Fruit fly (Drosophila melanogaster) whole organism, embryonic: ENCODE measurements around the gene CG5262.

ENCODE experiments used
- Bgb ChIP-seq: fragments of 200-800 bp; sonication (Bioruptor generic); IDR thresholded peaks from 2 replicates; pipeline ENCODE4 v1.3.6; 2022; ENCODE audit warnings: missing biosample characterization, missing genetic modification characterization; ENCODE audit not compliant: partially characterized antibody
- CG10147 ChIP-seq: fragments of 200-800 bp; sonication (Bioruptor generic); optimal IDR thresholded peaks from 2 replicates; lab custom pipeline; 2019; ENCODE audit warnings: missing biosample characterization, mild to moderate bottlenecking, missing genetic modification characterization, moderate library complexity
- CG11560 ChIP-seq: fragments of 200-800 bp; sonication (Bioruptor generic); IDR thresholded peaks from 3 replicates; pipeline ENCODE4 v1.3.6; 2022; ENCODE audit warnings: missing biosample characterization, missing genetic modification characterization
- CG12071 ChIP-seq: fragments of 200-800 bp; sonication (Bioruptor generic); optimal IDR thresholded peaks from 3 replicates; lab custom pipeline; 2018; ENCODE audit warnings: missing biosample characterization, mild to moderate bottlenecking, missing genetic modification characterization
- CG12236 ChIP-seq: fragments of 200-800 bp; sonication (Bioruptor generic); optimal IDR thresholded peaks from 2 replicates; lab custom pipeline; 2016; ENCODE audit warnings: missing biosample characterization, missing genetic modification characterization
- CG13287 ChIP-seq: fragments of 200-800 bp; sonication (Bioruptor generic); IDR thresholded peaks from 2 replicates; pipeline ENCODE4 v1.3.6; 2022; ENCODE audit warnings: missing biosample characterization, missing genetic modification characterization; ENCODE audit not compliant: partially characterized antibody
- CG13296 ChIP-seq: fragments of 200-800 bp; sonication (Bioruptor generic); optimal IDR thresholded peaks from 3 replicates; lab custom pipeline; 2018; ENCODE audit warnings: missing biosample characterization, mild to moderate bottlenecking, missing genetic modification characterization
- CG15601 ChIP-seq: fragments of 200-800 bp; sonication (Bioruptor generic); optimal IDR thresholded peaks from 3 replicates; lab custom pipeline; 2019; ENCODE audit warnings: missing biosample characterization, mild to moderate bottlenecking, missing genetic modification characterization, moderate library complexity
- CG16813 ChIP-seq: fragments of 200-800 bp; sonication (Bioruptor generic); IDR thresholded peaks from 3 replicates; pipeline ENCODE4 v1.3.6; 2022; ENCODE audit warnings: missing biosample characterization, missing genetic modification characterization; ENCODE audit not compliant: partially characterized antibody
- CG16863 ChIP-seq: fragments of 200-800 bp; sonication (Bioruptor generic); optimal IDR thresholded peaks from 3 replicates; lab custom pipeline; 2016; ENCODE audit warnings: missing biosample characterization, missing genetic modification characterization
- CG18476 ChIP-seq: fragments of 200-800 bp; sonication (Bioruptor generic); optimal IDR thresholded peaks from 2 replicates; lab custom pipeline; 2016; ENCODE audit warnings: missing biosample characterization, mild to moderate bottlenecking, missing genetic modification characterization
- CG2199 ChIP-seq: fragments of 200-800 bp; sonication (Bioruptor generic); IDR thresholded peaks from 3 replicates; pipeline ENCODE4 v1.3.6; 2022; ENCODE audit warnings: missing biosample characterization, missing genetic modification characterization
- CG30431 ChIP-seq: fragments of 200-800 bp; sonication (Bioruptor generic); optimal IDR thresholded peaks from 2 replicates; lab custom pipeline; 2017; ENCODE audit warnings: missing biosample characterization, missing genetic modification characterization
- CG32532 ChIP-seq: fragments of 200-800 bp; sonication (Bioruptor generic); IDR thresholded peaks from 2 replicates; pipeline ENCODE4 v1.3.6; 2022; ENCODE audit warnings: missing biosample characterization, missing genetic modification characterization
- CG32767 ChIP-seq: fragments of 200-800 bp; sonication (Bioruptor generic); IDR thresholded peaks from 2 replicates; pipeline ENCODE4 v1.3.6; 2022; ENCODE audit warnings: missing biosample characterization, missing genetic modification characterization
- CG4360 ChIP-seq: fragments of 200-800 bp; sonication (Bioruptor generic); IDR thresholded peaks from 2 replicates; pipeline ENCODE4 v1.3.6; 2022; ENCODE audit warnings: missing biosample characterization, missing genetic modification characterization
- CG4707 ChIP-seq: fragments of 200-800 bp; sonication (Bioruptor generic); optimal IDR thresholded peaks from 2 replicates; lab custom pipeline; 2018; ENCODE audit warnings: missing biosample characterization, mild to moderate bottlenecking, missing genetic modification characterization, moderate library complexity
- CG4730 ChIP-seq: fragments of 200-800 bp; sonication (Bioruptor generic); IDR thresholded peaks from 2 replicates; pipeline ENCODE4 v1.3.6; 2022; ENCODE audit warnings: missing biosample characterization, missing genetic modification characterization
- CG6175 ChIP-seq: fragments of 200-800 bp; sonication (Bioruptor generic); IDR thresholded peaks from 3 replicates; pipeline ENCODE4 v1.3.6; 2022; ENCODE audit warnings: missing biosample characterization, missing genetic modification characterization
- CG6272 ChIP-seq: fragments of 200-800 bp; sonication (Bioruptor generic); IDR thresholded peaks from 2 replicates; pipeline ENCODE4 v1.3.6; 2022; ENCODE audit warnings: missing biosample characterization, missing genetic modification characterization
- CG6689 ChIP-seq: fragments of 200-800 bp; sonication (Bioruptor generic); IDR thresholded peaks from 2 replicates; pipeline ENCODE4 v1.3.6; 2022; ENCODE audit warnings: missing biosample characterization, missing genetic modification characterization
- CG6765 ChIP-seq: fragments of 200-800 bp; sonication (Bioruptor generic); optimal IDR thresholded peaks from 3 replicates; lab custom pipeline; 2017; ENCODE audit warnings: missing biosample characterization, mild to moderate bottlenecking, missing genetic modification characterization
- CG7839 ChIP-seq: fragments of 200-800 bp; sonication (Bioruptor generic); optimal IDR thresholded peaks from 3 replicates; lab custom pipeline; 2018; ENCODE audit warnings: missing biosample characterization, mild to moderate bottlenecking, missing genetic modification characterization, moderate library complexity
- CG7987 ChIP-seq: fragments of 200-800 bp; sonication (Bioruptor generic); optimal IDR thresholded peaks from 2 replicates; lab custom pipeline; 2018; ENCODE audit warnings: missing biosample characterization, mild to moderate bottlenecking, missing genetic modification characterization, moderate library complexity
- CG9437 ChIP-seq: fragments of 200-800 bp; sonication (Bioruptor generic); optimal IDR thresholded peaks from 2 replicates; lab custom pipeline; 2018; ENCODE audit warnings: missing biosample characterization, mild to moderate bottlenecking, missing genetic modification characterization
- CrebB ChIP-seq: fragments of 200-800 bp; sonication (Bioruptor generic); optimal IDR thresholded peaks from 3 replicates; lab custom pipeline; 2018; ENCODE audit warnings: missing biosample characterization, mild to moderate bottlenecking, missing genetic modification characterization
- D19B ChIP-seq: fragments of 200-800 bp; sonication (Bioruptor generic); optimal IDR thresholded peaks from 2 replicates; lab custom pipeline; 2017; ENCODE audit warnings: missing biosample characterization, mild to moderate bottlenecking, missing genetic modification characterization
- Dref ChIP-seq: fragments of 200-800 bp; sonication (Bioruptor generic); IDR thresholded peaks from 2 replicates; pipeline ENCODE4 v1.3.6; 2022; ENCODE audit warnings: missing biosample characterization, missing genetic modification characterization
- HLH4C ChIP-seq: fragments of 200-800 bp; sonication (Bioruptor generic); IDR thresholded peaks from 3 replicates; pipeline ENCODE4 v1.3.6; 2022; ENCODE audit warnings: missing biosample characterization, missing genetic modification characterization; ENCODE audit not compliant: partially characterized antibody
- Hmx ChIP-seq: fragments of 200-800 bp; sonication (Bioruptor generic); optimal IDR thresholded peaks from 2 replicates; lab custom pipeline; 2016; ENCODE audit warnings: missing biosample characterization, missing genetic modification characterization
- NfI ChIP-seq: fragments of 200-800 bp; sonication (Bioruptor generic); optimal IDR thresholded peaks from 3 replicates; lab custom pipeline; 2018; ENCODE audit warnings: missing biosample characterization, mild to moderate bottlenecking, missing genetic modification characterization, moderate library complexity
- Oaz ChIP-seq: fragments of 200-800 bp; sonication (Bioruptor generic); IDR thresholded peaks from 2 replicates; pipeline ENCODE4 v1.3.6; 2022; ENCODE audit warnings: missing biosample characterization, missing genetic modification characterization
- Optix ChIP-seq: fragments of 200-800 bp; sonication (Bioruptor generic); IDR thresholded peaks from 3 replicates; pipeline ENCODE4 v1.3.6; 2022; ENCODE audit warnings: missing biosample characterization, missing genetic modification characterization
- Scr ChIP-seq: fragments of 200-800 bp; sonication (Bioruptor generic); IDR thresholded peaks from 2 replicates; pipeline ENCODE4 v1.3.6; 2022; ENCODE audit warnings: missing biosample characterization, missing genetic modification characterization; ENCODE audit not compliant: partially characterized antibody
- Side ChIP-seq: fragments of 200-800 bp; sonication (Bioruptor generic); optimal IDR thresholded peaks from 2 replicates; lab custom pipeline; 2016; ENCODE audit warnings: missing biosample characterization, missing genetic modification characterization
- Sry-β ChIP-seq: fragments of 200-800 bp; sonication (Bioruptor generic); optimal IDR thresholded peaks from 2 replicates; lab custom pipeline; 2018; ENCODE audit warnings: missing biosample characterization, mild to moderate bottlenecking, missing genetic modification characterization, moderate library complexity
- cwo ChIP-seq: fragments of 200-800 bp; sonication (Bioruptor generic); optimal IDR thresholded peaks from 3 replicates; lab custom pipeline; 2017; ENCODE audit warnings: missing biosample characterization, missing genetic modification characterization, mild to moderate bottlenecking, moderate library complexity, missing genetic modification reagents
- ems ChIP-seq: fragments of 200-800 bp; sonication (Bioruptor generic); optimal IDR thresholded peaks from 3 replicates; lab custom pipeline; 2016; ENCODE audit warnings: missing biosample characterization, missing genetic modification characterization
- esg ChIP-seq: fragments of 200-800 bp; sonication (Bioruptor generic); conservative IDR thresholded peaks from 2 replicates; pipeline ENCODE4 v1.3.6; 2022; ENCODE audit warnings: missing biosample characterization, missing genetic modification characterization
- eve ChIP-seq, 2 experiments: fragments of >200 bp; optimal IDR thresholded peaks; 2 replicates each; lab custom pipeline; 2017; ENCODE audit warnings: missing biosample characterization in 2 of 2, missing genetic modification characterization in 2 of 2
- exex ChIP-seq: fragments of 200-800 bp; sonication (Bioruptor generic); optimal IDR thresholded peaks from 4 replicates; lab custom pipeline; 2018; ENCODE audit warnings: missing biosample characterization, mild to moderate bottlenecking, missing genetic modification characterization, moderate library complexity
- fd3F ChIP-seq: fragments of 200-800 bp; sonication (Bioruptor generic); optimal IDR thresholded peaks from 2 replicates; lab custom pipeline; 2018; ENCODE audit warnings: missing biosample characterization, mild to moderate bottlenecking, missing genetic modification characterization, moderate library complexity
- fru ChIP-seq: fragments of >200 bp; optimal IDR thresholded peaks from 2 replicates; lab custom pipeline; 2017
- kah ChIP-seq: fragments of 200-800 bp; sonication (Bioruptor generic); optimal IDR thresholded peaks from 2 replicates; lab custom pipeline; 2018; ENCODE audit warnings: missing biosample characterization, mild to moderate bottlenecking, missing genetic modification characterization
- mirr ChIP-seq: fragments of 200-800 bp; sonication (Bioruptor generic); optimal IDR thresholded peaks from 3 replicates; lab custom pipeline; 2018; ENCODE audit warnings: missing biosample characterization, mild to moderate bottlenecking, missing genetic modification characterization
- odd ChIP-seq: fragments of 200-800 bp; sonication (Bioruptor generic); optimal IDR thresholded peaks from 2 replicates; lab custom pipeline; 2017; ENCODE audit warnings: missing biosample characterization, mild to moderate bottlenecking, missing genetic modification characterization
- pho ChIP-seq: fragments of 200-800 bp; sonication (Bioruptor generic); optimal IDR thresholded peaks from 2 replicates; lab custom pipeline; 2016; ENCODE audit warnings: missing biosample characterization, missing genetic modification characterization
- ro ChIP-seq: fragments of 200-800 bp; sonication (Bioruptor generic); IDR thresholded peaks from 2 replicates; pipeline ENCODE4 v1.3.6; 2022; ENCODE audit warnings: missing biosample characterization, missing genetic modification characterization
- sens ChIP-seq: fragments of 200-800 bp; sonication (Bioruptor generic); peaks from one replicate; lab custom pipeline; 2016; ENCODE audit warnings: missing biosample characterization, missing genetic modification characterization
- sim ChIP-seq: fragments of 200-800 bp; sonication (Bioruptor generic); IDR thresholded peaks from 2 replicates; pipeline ENCODE4 v1.3.6; 2022; ENCODE audit warnings: missing biosample characterization, missing genetic modification characterization
- stwl ChIP-seq: fragments of 200-800 bp; sonication (Bioruptor generic); optimal IDR thresholded peaks from 3 replicates; lab custom pipeline; 2018; ENCODE audit warnings: missing biosample characterization, mild to moderate bottlenecking, missing genetic modification characterization, moderate library complexity
- zen2 ChIP-seq: fragments of 200-800 bp; sonication (Bioruptor generic); IDR thresholded peaks from 3 replicates; pipeline ENCODE4 v1.3.6; 2022; ENCODE audit warnings: missing biosample characterization, missing genetic modification characterization; ENCODE audit not compliant: partially characterized antibody

CG5262 gene

DNA sequence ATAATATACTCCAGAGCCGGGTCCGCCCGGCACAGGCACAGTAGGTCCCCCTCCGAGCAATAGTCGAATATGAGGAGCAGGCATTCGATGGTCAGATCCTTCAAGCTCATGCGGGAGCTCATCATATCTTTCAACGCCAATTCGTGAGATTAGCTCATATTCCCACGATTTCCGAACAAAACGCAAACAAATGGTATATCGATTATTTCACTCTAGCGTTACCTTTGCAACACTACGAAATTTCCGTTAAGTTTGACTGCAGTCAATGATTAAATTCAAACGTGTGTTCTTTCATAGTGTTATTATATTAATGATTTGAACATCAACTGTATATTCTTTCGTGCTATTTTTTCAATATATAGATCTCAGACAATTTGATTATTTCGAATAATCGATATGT, 36.9 kb downstream of the CG5262 start, which contains the start of gene CG33969 (continued):
- TF ChIP-seq CG6689 (GFP tag; lab: Robert Waterston, UW) (no peak), CG4360 (GFP tag; lab: Robert Waterston, UW) (no peak), CG15601 (tag; lab: Kevin White, UChicago) (no peak), sim (GFP tag; lab: Robert Waterston, UW) (no peak), CG6175 (GFP tag; lab: Robert Waterston, UW) (no peak), cwo (GFP tag; lab: Kevin White, UChicago) (no peak), odd (no peak), CG9437 (GFP tag; lab: Kevin White, UChicago) (peak; percentile 58), fd3F (GFP tag; lab: Kevin White, UChicago) (no peak), zen2 (GFP tag; lab: Robert Waterston, UW) (no peak), CG11560 (tag; lab: Robert Waterston, UW) (no peak), CG12236 (GFP tag; lab: Kevin White, UChicago) (no peak), exex (tag; lab: Kevin White, UChicago) (no peak), CG7987 (no peak), sens (GFP tag; lab: Kevin White, UChicago) (peak; percentile 70), CG18476 (no peak), ro (GFP tag; lab: Robert Waterston, UW) (no peak), ems (no peak), CG2199 (0 out of 3 replicates have a peak, but pooled peaks have one; percentile 11), CG13296 (GFP tag; lab: Kevin White, UChicago) (no peak), pho (GFP tag; lab: Kevin White, UChicago) (no peak), D19B (GFP tag; lab: Kevin White, UChicago) (no peak), CG6272 (GFP tag; lab: Robert Waterston, UW) (no peak), NfI (GFP tag; lab: Kevin White, UChicago) (no peak), Side (GFP tag; lab: Kevin White, UChicago) (no peak), CG4730 (GFP tag; lab: Robert Waterston, UW) (no peak), esg (no peak), CG12071 (no peak), CG30431 (no peak), Bgb (GFP tag; lab: Robert Waterston, UW) (peak; percentile 6; the same call in 1 of the 2 replicates), stwl (peak; percentile 87), Sry-β (GFP tag; lab: Kevin White, UChicago) (no peak), Hmx (no peak), CG7839 (tag; lab: Kevin White, UChicago) (no peak), CG10147 (GFP tag; lab: Kevin White, UChicago) (no peak), CG6765 (GFP tag; lab: Kevin White, UChicago) (no peak), CG13287 (GFP tag; lab: Robert Waterston, UW) (peak; percentile 58), kah (no peak), mirr (GFP tag; lab: Kevin White, UChicago) (no peak), CrebB (no peak), Optix (GFP tag; lab: Robert Waterston, UW) (0 out of 3 replicates have a peak, but pooled peaks have one; percentile 23), CG16813 (GFP tag; lab: Robert Waterston, UW) (no peak), CG32532 (GFP tag; lab: Robert Waterston, UW) (no peak), CG16863 (GFP tag; lab: Kevin White, UChicago) (no peak), eve (GFP tag; optimal IDR thresholded peaks at IDR 0.05; lab: Kevin White, UChicago) (no peak), Scr (GFP tag; lab: Robert Waterston, UW) (peak; percentile 55; the same call in 1 of the 2 replicates), CG32767 (GFP tag; lab: Robert Waterston, UW) (no peak), CG4707 (GFP tag; lab: Kevin White, UChicago) (no peak), Oaz (GFP tag; lab: Robert Waterston, UW) (no peak), Dref (GFP tag; lab: Robert Waterston, UW) (peak; percentile 64), fru (lab: Kevin White, UChicago) (no peak), HLH4C (GFP tag; lab: Robert Waterston, UW) (peak; percentile 14; the same call in 1 of the 3 replicates)
